Worm (Caenorhabditis elegans): ENCODE results near the gene Y24D9A.7.

Y24D9A.7 gene

ce11 chrIV:4395555-4395954 is 9.4 kb downstream of the Y24D9A.7 start:
- TF ChIP-seq Y53G8AR.9 (GFP tag; conservative IDR thresholded peaks at IDR 0.05) (no peak), nfyb-1 (GFP tag; IDR thresholded peaks at IDR 0.05) (no peak), ccch-3 (GFP tag; optimal IDR thresholded peaks at IDR 0.05) (no peak), K12H6.12 (tag; optimal IDR thresholded peaks at IDR 0.05) (no peak), tbp1 (GFP tag; optimal IDR thresholded peaks at IDR 0.05) (no peak), K11D2.4 (GFP tag; IDR thresholded peaks at IDR 0.05) (no peak), snpc-4 (GFP tag; optimal IDR thresholded peaks at IDR 0.05) (no peak), snpc-4 (tag; optimal IDR thresholded peaks at IDR 0.05) (no peak), rec-8 (tag; optimal IDR thresholded peaks at IDR 0.05) (no peak), atf-7 (tag; optimal IDR thresholded peaks at IDR 0.05) (no peak)

- no peak for TF ChIP-seq ceh-91 (GFP tag; IDR thresholded peaks at IDR 0.05)
- peak; percentile 61; the same call in 1 of the 2 replicates for TF ChIP-seq zfh-2 (GFP tag; conservative IDR thresholded peaks at IDR 0.05)
- peak; percentile 36 for TF ChIP-seq attf-5 (GFP tag; optimal IDR thresholded peaks at IDR 0.05)
- peak in 1 of 2 experiments; percentile 51 for TF ChIP-seq let-607 (tag; optimal IDR thresholded peaks at IDR 0.05)
- no peak for TF ChIP-seq F55B11.4 (tag; optimal IDR thresholded peaks at IDR 0.05; ENCODE audit: borderline replicate concordance, insufficient read depth)
- TF ChIP-seq C06A6.2 (GFP tag; conservative IDR thresholded peaks at IDR 0.05), result no peak
- no peak for TF ChIP-seq F23B12.7 (tag; optimal IDR thresholded peaks at IDR 0.05; ENCODE audit: insufficient read depth)
- peak; percentile 96 for TF ChIP-seq nhr-80 (tag; optimal IDR thresholded peaks at IDR 0.05)
- TF ChIP-seq hmg-1.2 (GFP tag; IDR thresholded peaks at IDR 0.05), result peak; percentile 29; the same call in 1 of the 2 replicates
- TF ChIP-seq F39B2.1 (GFP tag; IDR thresholded peaks at IDR 0.05), result no peak
- no peak; the same call in 1 of the 2 replicates for TF ChIP-seq dox-1 (GFP tag; IDR thresholded peaks at IDR 0.05)
These were observed 11.0 kb downstream of the Y24D9A.7 start, which contains the start of gene ell-1 for ce11 chrIV:4393942-4394460. Gene ell-1, plus strand, starts transcription at chrIV:4394410.

- TF ChIP-seq C06A6.2 (GFP tag; conservative IDR thresholded peaks at IDR 0.05), result no peak
- TF ChIP-seq dpff-1 (tag; optimal IDR thresholded peaks at IDR 0.05), result no peak
- TF ChIP-seq B0019.2 (GFP tag; conservative IDR thresholded peaks at IDR 0.05), result 0 out of 2 replicates have a peak, but pooled peaks have one; percentile 5
- TF ChIP-seq Y56A3A.18 (GFP tag; IDR thresholded peaks at IDR 0.05), result no peak
- no peak for TF ChIP-seq lin-40 (tag; optimal IDR thresholded peaks at IDR 0.05)
- no peak for TF ChIP-seq F57C9.4 (tag; optimal IDR thresholded peaks at IDR 0.05)
- TF ChIP-seq madf-6 (GFP tag; IDR thresholded peaks at IDR 0.05), result peak; percentile 89
- TF ChIP-seq ceh-100 (GFP tag; IDR thresholded peaks at IDR 0.05), result no peak
- TF ChIP-seq K11D2.4 (GFP tag; IDR thresholded peaks at IDR 0.05), result no peak
- no peak for TF ChIP-seq mxl-1 (tag; optimal IDR thresholded peaks at IDR 0.05)
- TF ChIP-seq sptf-2 (GFP tag; optimal IDR thresholded peaks at IDR 0.05), result no peak
- TF ChIP-seq F57A8.1 (GFP tag; optimal IDR thresholded peaks at IDR 0.05), result no peak
- no peak for TF ChIP-seq ceh-79 (tag; optimal IDR thresholded peaks at IDR 0.05)
- TF ChIP-seq efl-1 (GFP tag; optimal IDR thresholded peaks at IDR 0.05), result no peak
- TF ChIP-seq F37B4.10 (GFP tag; IDR thresholded peaks at IDR 0.05), result no peak
- TF ChIP-seq rec-8 (tag; optimal IDR thresholded peaks at IDR 0.05), result no peak
- no peak for TF ChIP-seq repo-1 (tag; optimal IDR thresholded peaks at IDR 0.05)
- no peak for TF ChIP-seq T26A5.8 (tag; optimal IDR thresholded peaks at IDR 0.05)
- TF ChIP-seq sea-2 (GFP tag; IDR thresholded peaks at IDR 0.05), result no peak
- TF ChIP-seq unc-62 (GFP tag; optimal IDR thresholded peaks at IDR 0.05), result no peak
- TF ChIP-seq xnd-1 (tag; optimal IDR thresholded peaks at IDR 0.05), result peak; percentile 87
- TF ChIP-seq T07F8.4 (tag; optimal IDR thresholded peaks at IDR 0.05), result no peak
- TF ChIP-seq snpc-1.1 (tag; optimal IDR thresholded peaks at IDR 0.05; ENCODE audit: insufficient read depth), result no peak
- TF ChIP-seq attf-6 (GFP tag; IDR thresholded peaks at IDR 0.05), result 0 out of 2 replicates have a peak, but pooled peaks have one; percentile 22
- TF ChIP-seq lsy-27 (tag; optimal IDR thresholded peaks at IDR 0.05; ENCODE audit: borderline replicate concordance, insufficient read depth), result no peak
- no peak for TF ChIP-seq lag-1 (GFP tag; IDR thresholded peaks at IDR 0.05)
- TF ChIP-seq ZK185.1 (tag; optimal IDR thresholded peaks at IDR 0.05; ENCODE audit: poor library complexity, severe bottlenecking), result no peak
These were observed 11.5 kb downstream of the Y24D9A.7 start for ce11 chrIV:4393488-4393887.

Data from whole organism, young adult.